Comparison of ENCODE assay signal across 1 fruit fly cellular context in genomic region chr3R:9157841-9158600, dm6.
TF ChIP-seq lines count a peak whose summit lies in the region.

No protein-coding gene starts in this region.

TF ChIP-seq in whole organism, embryonic, 481 proteins besides CTCF, POLR2A, EP300 and RAD21 (continued from another document and continues in another):
- TF ChIP-seq z (GFP tag; IDR thresholded peaks at IDR 0.05; lab: Robert Waterston, UW) (peak; percentile 41; the same call in 1 of the 3 replicates), CG6854 (GFP tag; optimal IDR thresholded peaks at IDR 0.05; lab: Kevin White, UChicago) (no peak), TFAM (GFP tag; optimal IDR thresholded peaks at IDR 0.05; lab: Kevin White, UChicago) (no peak), ab (GFP tag; optimal IDR thresholded peaks at IDR 0.05; lab: Kevin White, UChicago) (no peak), odd (GFP tag; optimal IDR thresholded peaks at IDR 0.05; lab: Kevin White, UChicago) (no peak), Deaf1 (tag; optimal IDR thresholded peaks at IDR 0.05; lab: Kevin White, UChicago) (peak; percentile 100), seq (GFP tag; IDR thresholded peaks at IDR 0.05; lab: Robert Waterston, UW) (peak; percentile 52; the same call in 1 of the 2 replicates), gsb-n (tag; optimal IDR thresholded peaks at IDR 0.05; lab: Kevin White, UChicago) (peak; percentile 31), CG5180 (GFP tag; optimal IDR thresholded peaks at IDR 0.05; lab: Kevin White, UChicago) (peak; percentile 23), Fer1 (GFP tag; optimal IDR thresholded peaks at IDR 0.05; lab: Kevin White, UChicago) (peak; percentile 37), B-H2 (GFP tag; optimal IDR thresholded peaks at IDR 0.05; lab: Kevin White, UChicago) (peak; percentile 50), NC2β (GFP tag; optimal IDR thresholded peaks at IDR 0.05; lab: Kevin White, UChicago) (no peak), CG5245 (GFP tag; optimal IDR thresholded peaks at IDR 0.05; lab: Kevin White, UChicago) (no peak), rib (GFP tag; IDR thresholded peaks at IDR 0.05; lab: Robert Waterston, UW) (no peak; the same call in 1 of the 2 replicates), CG12769 (tag; optimal IDR thresholded peaks at IDR 0.05; lab: Kevin White, UChicago) (peak; percentile 34), eve (GFP tag; optimal IDR thresholded peaks at IDR 0.05; lab: Kevin White, UChicago) (no peak), CG11504 (tag; optimal IDR thresholded peaks at IDR 0.05; lab: Kevin White, UChicago) (peak; percentile 82), sqz (GFP tag; optimal IDR thresholded peaks at IDR 0.05; lab: Kevin White, UChicago) (peak; percentile 46), CG7786 (GFP tag; optimal IDR thresholded peaks at IDR 0.05; lab: Kevin White, UChicago) (no peak), grn (GFP tag; optimal IDR thresholded peaks at IDR 0.05; lab: Kevin White, UChicago) (peak; percentile 41), CG13894 (tag; optimal IDR thresholded peaks at IDR 0.05; lab: Kevin White, UChicago) (no peak), Xrp1 (GFP tag; IDR thresholded peaks at IDR 0.05; lab: Robert Waterston, UW) (no peak; the same call in 1 of the 2 replicates), insv (GFP tag; optimal IDR thresholded peaks at IDR 0.05; lab: Kevin White, UChicago) (peak in 1 of 2 experiments; percentile 25), sima (GFP tag; optimal IDR thresholded peaks at IDR 0.05; lab: Kevin White, UChicago) (no peak), CG10209 (GFP tag; optimal IDR thresholded peaks at IDR 0.05; lab: Kevin White, UChicago) (no peak), yki (optimal IDR thresholded peaks at IDR 0.05; lab: Kevin White, UChicago) (peak; percentile 50), CG17568 (GFP tag; optimal IDR thresholded peaks at IDR 0.05; lab: Kevin White, UChicago) (peak; percentile 57), trem (tag; optimal IDR thresholded peaks at IDR 0.05; lab: Kevin White, UChicago) (no peak), Lhr (GFP tag; optimal IDR thresholded peaks at IDR 0.05; lab: Kevin White, UChicago) (no peak), CG1529 (GFP tag; optimal IDR thresholded peaks at IDR 0.05; lab: Kevin White, UChicago) (peak; percentile 23), CG12071 (GFP tag; optimal IDR thresholded peaks at IDR 0.05; lab: Kevin White, UChicago) (peak; percentile 21), bowl (GFP tag; IDR thresholded peaks at IDR 0.05; lab: Robert Waterston, UW) (peak; percentile 50; the same call in 1 of the 2 replicates), NfI (GFP tag; optimal IDR thresholded peaks at IDR 0.05; lab: Kevin White, UChicago) (no peak), slp2 (GFP tag; optimal IDR thresholded peaks at IDR 0.05; lab: Kevin White, UChicago) (no peak), usp (GFP tag; optimal IDR thresholded peaks at IDR 0.05; lab: Kevin White, UChicago) (no peak), kah (GFP tag; optimal IDR thresholded peaks at IDR 0.05; lab: Kevin White, UChicago) (peak; percentile 96), CG7987 (GFP tag; optimal IDR thresholded peaks at IDR 0.05; lab: Kevin White, UChicago) (peak; percentile 17), cwo (GFP tag; optimal IDR thresholded peaks at IDR 0.05; lab: Kevin White, UChicago) (no peak), CG14014 (GFP tag; IDR thresholded peaks at IDR 0.05; lab: Robert Waterston, UW) (no peak; the same call in 1 of the 2 replicates), dimm (GFP tag; IDR thresholded peaks at IDR 0.05; lab: Robert Waterston, UW) (no peak), dpn (GFP tag; optimal IDR thresholded peaks at IDR 0.05; lab: Kevin White, UChicago) (peak; percentile 14 to 32), lov (optimal IDR thresholded peaks at IDR 0.05; lab: Kevin White, UChicago) (no peak), lov (GFP tag; IDR thresholded peaks at IDR 0.05; lab: Robert Waterston, UW) (peak; percentile 65; the same call in 1 of the 3 replicates), esg (GFP tag; conservative IDR thresholded peaks at IDR 0.05; lab: Robert Waterston, UW) (no peak), Dek (tag; optimal IDR thresholded peaks at IDR 0.05; lab: Kevin White, UChicago) (no peak), lola (GFP tag; optimal IDR thresholded peaks at IDR 0.05; lab: Kevin White, UChicago) (no peak), CG11560 (tag; IDR thresholded peaks at IDR 0.05; lab: Robert Waterston, UW) (no peak), danr (GFP tag; IDR thresholded peaks at IDR 0.05; lab: Robert Waterston, UW) (no peak), HmgZ (tag; optimal IDR thresholded peaks at IDR 0.05; lab: Kevin White, UChicago) (no peak), Hmr (GFP tag; optimal IDR thresholded peaks at IDR 0.05; lab: Kevin White, UChicago) (peak; percentile 21), gce (GFP tag; IDR thresholded peaks at IDR 0.05; lab: Robert Waterston, UW) (no peak), caup (GFP tag; optimal IDR thresholded peaks at IDR 0.05; lab: Kevin White, UChicago; ENCODE audit: severe bottlenecking) (peak; percentile 34), CG18262 (tag; optimal IDR thresholded peaks at IDR 0.05; lab: Kevin White, UChicago) (no peak), CG13424 (tag; optimal IDR thresholded peaks at IDR 0.05; lab: Kevin White, UChicago) (no peak), Jarid2 (GFP tag; optimal IDR thresholded peaks at IDR 0.05; lab: Kevin White, UChicago) (peak; percentile 97), Chrac-16 (GFP tag; optimal IDR thresholded peaks at IDR 0.05; lab: Kevin White, UChicago) (no peak), CG42726 (GFP tag; IDR thresholded peaks at IDR 0.05; lab: Robert Waterston, UW; ENCODE audit: partially characterized antibody) (peak; percentile 56; the same call in 1 of the 2 replicates), hkb (optimal IDR thresholded peaks at IDR 0.05; lab: Kevin White, UChicago) (peak; percentile 3), hkb (GFP tag; IDR thresholded peaks at IDR 0.05; lab: Robert Waterston, UW) (peak; percentile 49; the same call in 1 of the 2 replicates), dmrt99B (tag; optimal IDR thresholded peaks at IDR 0.05; lab: Kevin White, UChicago) (peak; percentile 11), Blimp-1 (GFP tag; optimal IDR thresholded peaks at IDR 0.05; lab: Kevin White, UChicago) (no peak), Bgb (GFP tag; IDR thresholded peaks at IDR 0.05; lab: Robert Waterston, UW; ENCODE audit: partially characterized antibody) (peak; percentile 67), Opbp (GFP tag; IDR thresholded peaks at IDR 0.05; lab: Robert Waterston, UW; ENCODE audit: partially characterized antibody) (peak; percentile 67), CG16779 (GFP tag; IDR thresholded peaks at IDR 0.05; lab: Robert Waterston, UW) (no peak), Eip74EF (GFP tag; optimal IDR thresholded peaks at IDR 0.05; lab: Kevin White, UChicago) (peak in 1 of 2 experiments; percentile 36), sd (tag; optimal IDR thresholded peaks at IDR 0.05; lab: Kevin White, UChicago) (peak; percentile 27), abd-A (tag; optimal IDR thresholded peaks at IDR 0.05; lab: Kevin White, UChicago) (peak; percentile 78), chinmo (GFP tag; IDR thresholded peaks at IDR 0.05; lab: Robert Waterston, UW; ENCODE audit: partially characterized antibody) (peak; percentile 95), PHDP (tag; optimal IDR thresholded peaks at IDR 0.05; lab: Kevin White, UChicago) (peak; percentile 38), CG30020 (tag; optimal IDR thresholded peaks at IDR 0.05; lab: Kevin White, UChicago) (no peak), CG14050 (GFP tag; IDR thresholded peaks at IDR 0.05; lab: Robert Waterston, UW) (no peak), CG17361 (GFP tag; IDR thresholded peaks at IDR 0.05; lab: Robert Waterston, UW) (no peak), br (optimal IDR thresholded peaks at IDR 0.05; lab: Kevin White, UChicago) (no peak), Rx (GFP tag; IDR thresholded peaks at IDR 0.05; lab: Robert Waterston, UW) (no peak), fd102C (GFP tag; optimal IDR thresholded peaks at IDR 0.05; lab: Kevin White, UChicago) (no peak), CG11696 (GFP tag; IDR thresholded peaks at IDR 0.05; lab: Robert Waterston, UW) (no peak), hb (GFP tag; IDR thresholded peaks at IDR 0.05; lab: Robert Waterston, UW; ENCODE audit: partially characterized antibody) (no peak), Taf1 (GFP tag; IDR thresholded peaks at IDR 0.05; lab: Robert Waterston, UW) (no peak), CG3163 (GFP tag; optimal IDR thresholded peaks at IDR 0.05; lab: Kevin White, UChicago) (peak; percentile 88), Max (GFP tag; optimal IDR thresholded peaks at IDR 0.05; lab: Kevin White, UChicago) (no peak), Spps (tag; optimal IDR thresholded peaks at IDR 0.05; lab: Kevin White, UChicago) (no peak), croc (GFP tag; conservative IDR thresholded peaks at IDR 0.05; lab: Robert Waterston, UW) (no peak), CG15601 (tag; optimal IDR thresholded peaks at IDR 0.05; lab: Kevin White, UChicago) (peak; percentile 1), Hr78 (GFP tag; optimal IDR thresholded peaks at IDR 0.05; lab: Kevin White, UChicago) (peak in 1 of 2 experiments; percentile 31), pho (GFP tag; optimal IDR thresholded peaks at IDR 0.05; lab: Kevin White, UChicago) (peak; percentile 6), so (GFP tag; IDR thresholded peaks at IDR 0.05; lab: Robert Waterston, UW) (peak; percentile 34; the same call in 2 of the 3 replicates), HHEX (GFP tag; optimal IDR thresholded peaks at IDR 0.05; lab: Kevin White, UChicago) (no peak), Oli (tag; optimal IDR thresholded peaks at IDR 0.05; lab: Kevin White, UChicago) (no peak), CG18619 (GFP tag; optimal IDR thresholded peaks at IDR 0.05; lab: Kevin White, UChicago) (no peak), kni (GFP tag; optimal IDR thresholded peaks at IDR 0.05; lab: Kevin White, UChicago) (peak; percentile 69), CG14710 (tag; optimal IDR thresholded peaks at IDR 0.05; lab: Kevin White, UChicago) (no peak), CG12659 (GFP tag; optimal IDR thresholded peaks at IDR 0.05; lab: Kevin White, UChicago) (no peak), crol (GFP tag; IDR thresholded peaks at IDR 0.05; lab: Robert Waterston, UW) (peak; percentile 88), NK7.1 (GFP tag; optimal IDR thresholded peaks at IDR 0.05; lab: Kevin White, UChicago) (no peak), CG6791 (GFP tag; IDR thresholded peaks at IDR 0.05; lab: Robert Waterston, UW; ENCODE audit: partially characterized antibody) (peak; percentile 48; the same call in 1 of the 3 replicates), CG2712 (tag; optimal IDR thresholded peaks at IDR 0.05; lab: Kevin White, UChicago) (no peak), az2 (GFP tag; optimal IDR thresholded peaks at IDR 0.05; lab: Kevin White, UChicago) (no peak), sens-2 (GFP tag; IDR thresholded peaks at IDR 0.05; lab: Robert Waterston, UW) (no peak), zfh1 (GFP tag; IDR thresholded peaks at IDR 0.05; lab: Robert Waterston, UW) (0 out of 3 replicates have a peak, but pooled peaks have one; percentile 16), ato (GFP tag; IDR thresholded peaks at IDR 0.05; lab: Robert Waterston, UW; ENCODE audit: partially characterized antibody) (peak; percentile 38), nau (GFP tag; optimal IDR thresholded peaks at IDR 0.05; lab: Kevin White, UChicago) (peak; percentile 21), CG14965 (GFP tag; optimal IDR thresholded peaks at IDR 0.05; lab: Kevin White, UChicago; ENCODE audit: borderline replicate concordance) (no peak), CG31224 (GFP tag; IDR thresholded peaks at IDR 0.05; lab: Robert Waterston, UW) (no peak), schlank (tag; optimal IDR thresholded peaks at IDR 0.05; lab: Kevin White, UChicago) (no peak), Dip3 (GFP tag; optimal IDR thresholded peaks at IDR 0.05; lab: Kevin White, UChicago) (no peak), hth (optimal IDR thresholded peaks at IDR 0.05; lab: Kevin White, UChicago) (no peak), CG33557 (GFP tag; optimal IDR thresholded peaks at IDR 0.05; lab: Kevin White, UChicago) (no peak), Sox102F (GFP tag; optimal IDR thresholded peaks at IDR 0.05; lab: Kevin White, UChicago) (no peak), YL-1 (GFP tag; optimal IDR thresholded peaks at IDR 0.05; lab: Kevin White, UChicago) (no peak), CG12744 (GFP tag; optimal IDR thresholded peaks at IDR 0.05; lab: Kevin White, UChicago) (no peak), CG15073 (GFP tag; optimal IDR thresholded peaks at IDR 0.05; lab: Kevin White, UChicago) (no peak), CG2116 (GFP tag; optimal IDR thresholded peaks at IDR 0.05; lab: Kevin White, UChicago) (no peak), bab2 (GFP tag; optimal IDR thresholded peaks at IDR 0.05; lab: Kevin White, UChicago) (no peak), CG6175 (GFP tag; IDR thresholded peaks at IDR 0.05; lab: Robert Waterston, UW) (no peak), ind (GFP tag; optimal IDR thresholded peaks at IDR 0.05; lab: Kevin White, UChicago) (no peak), ftz-f1 (GFP tag; optimal IDR thresholded peaks at IDR 0.05; lab: Kevin White, UChicago) (peak; percentile 5), Stat92E (GFP tag; optimal IDR thresholded peaks at IDR 0.05; lab: Kevin White, UChicago) (peak in 1 of 3 experiments; percentile 29), Dbx (GFP tag; IDR thresholded peaks at IDR 0.05; lab: Robert Waterston, UW) (peak; percentile 9; the same call in 1 of the 3 replicates), CG7745 (tag; optimal IDR thresholded peaks at IDR 0.05; lab: Kevin White, UChicago) (peak; percentile 29), Awh (GFP tag; IDR thresholded peaks at IDR 0.05; lab: Robert Waterston, UW) (peak; percentile 50; the same call in 1 of the 2 replicates), chm (GFP tag; IDR thresholded peaks at IDR 0.05; lab: Robert Waterston, UW) (peak; percentile 84), Fer3 (tag; optimal IDR thresholded peaks at IDR 0.05; lab: Kevin White, UChicago) (no peak), onecut (GFP tag; IDR thresholded peaks at IDR 0.05; lab: Robert Waterston, UW) (0 out of 2 replicates have a peak, but pooled peaks have one; percentile 15), CG2875 (GFP tag; optimal IDR thresholded peaks at IDR 0.05; lab: Kevin White, UChicago) (no peak), scrt (GFP tag; optimal IDR thresholded peaks at IDR 0.05; lab: Kevin White, UChicago) (peak; percentile 99), CG13775 (GFP tag; optimal IDR thresholded peaks at IDR 0.05; lab: Kevin White, UChicago) (no peak), cas (GFP tag; IDR thresholded peaks at IDR 0.05; lab: Robert Waterston, UW) (no peak), CG34422 (GFP tag; IDR thresholded peaks at IDR 0.05; lab: Robert Waterston, UW) (peak; percentile 15; the same call in 1 of the 3 replicates), CG7928 (GFP tag; optimal IDR thresholded peaks at IDR 0.05; lab: Kevin White, UChicago) (no peak), dati (GFP tag; IDR thresholded peaks at IDR 0.05; lab: Robert Waterston, UW) (no peak), bigmax (GFP tag; optimal IDR thresholded peaks at IDR 0.05; lab: Kevin White, UChicago) (no peak), unc-4 (GFP tag; IDR thresholded peaks at IDR 0.05; lab: Robert Waterston, UW; ENCODE audit: partially characterized antibody) (no peak; the same call in 1 of the 2 replicates)
